Fruit fly (Drosophila melanogaster): ENCODE measurements around the gene Marf.

Gene Marf

dm6 chrX:6346926-6347367 is 18.8 kb upstream of the Marf start, which contains the start of gene CG3847 (continued):
- TF ChIP-seq CG11504 (tag; optimal IDR thresholded peaks at IDR 0.05) (peak; percentile 39), ATbp (GFP tag; optimal IDR thresholded peaks at IDR 0.05) (peak; percentile 26), CG12391 (tag; optimal IDR thresholded peaks at IDR 0.05) (peak; percentile 33), scrt (GFP tag; optimal IDR thresholded peaks at IDR 0.05) (no peak), crp (GFP tag; optimal IDR thresholded peaks at IDR 0.05) (peak in 1 of 2 experiments; percentile 54), YL-1 (GFP tag; optimal IDR thresholded peaks at IDR 0.05) (peak; percentile 89), gsb (GFP tag; IDR thresholded peaks at IDR 0.05) (no peak), sna (GFP tag; IDR thresholded peaks at IDR 0.05; ENCODE audit: partially characterized antibody) (peak; percentile 46; the same call in 1 of the 2 replicates), CG33557 (GFP tag; optimal IDR thresholded peaks at IDR 0.05) (peak; percentile 42), Vsx1 (GFP tag; optimal IDR thresholded peaks at IDR 0.05) (no peak), NK7.1 (GFP tag; optimal IDR thresholded peaks at IDR 0.05) (no peak), Kr (GFP tag; optimal IDR thresholded peaks at IDR 0.05) (no peak), az2 (GFP tag; optimal IDR thresholded peaks at IDR 0.05) (no peak), hb (GFP tag; IDR thresholded peaks at IDR 0.05; ENCODE audit: partially characterized antibody) (no peak), lmd (GFP tag; IDR thresholded peaks at IDR 0.05) (no peak), CG10979 (tag; optimal IDR thresholded peaks at IDR 0.05) (peak; percentile 22), br (optimal IDR thresholded peaks at IDR 0.05) (no peak), ap (GFP tag; IDR thresholded peaks at IDR 0.05) (no peak), CG13624 (GFP tag; optimal IDR thresholded peaks at IDR 0.05) (peak; percentile 69), h (optimal IDR thresholded peaks at IDR 0.05) (no peak), Spps (tag; optimal IDR thresholded peaks at IDR 0.05) (no peak), otp (GFP tag; IDR thresholded peaks at IDR 0.05) (0 out of 3 replicates have a peak, but pooled peaks have one; percentile 48), Taf1 (GFP tag; IDR thresholded peaks at IDR 0.05) (no peak), CG14050 (GFP tag; IDR thresholded peaks at IDR 0.05) (no peak), sr (GFP tag; IDR thresholded peaks at IDR 0.05) (no peak), CG9609 (GFP tag; optimal IDR thresholded peaks at IDR 0.05) (peak; percentile 29), insv (GFP tag; optimal IDR thresholded peaks at IDR 0.05) (peak in 1 of 2 experiments; percentile 72), jumu (GFP tag; optimal IDR thresholded peaks at IDR 0.05) (peak; percentile 67), Elba2 (GFP tag; optimal IDR thresholded peaks at IDR 0.05) (peak; percentile 64), CG10462 (GFP tag; optimal IDR thresholded peaks at IDR 0.05) (no peak), CG14710 (tag; optimal IDR thresholded peaks at IDR 0.05) (peak; percentile 92), Bteb2 (GFP tag; optimal IDR thresholded peaks at IDR 0.05) (peak; percentile 44), luna (GFP tag; optimal IDR thresholded peaks at IDR 0.05) (no peak), CG13894 (tag; optimal IDR thresholded peaks at IDR 0.05) (peak; percentile 55), Dip3 (GFP tag; optimal IDR thresholded peaks at IDR 0.05) (peak; percentile 34), CG17612 (GFP tag; IDR thresholded peaks at IDR 0.05) (no peak), Ravus (GFP tag; IDR thresholded peaks at IDR 0.05) (no peak), CG12769 (tag; optimal IDR thresholded peaks at IDR 0.05) (peak; percentile 45), gsb-n (tag; optimal IDR thresholded peaks at IDR 0.05) (peak; percentile 21), caup (GFP tag; optimal IDR thresholded peaks at IDR 0.05; ENCODE audit: severe bottlenecking) (peak; percentile 8), CG4820 (GFP tag; optimal IDR thresholded peaks at IDR 0.05) (peak; percentile 18), CG1647 (GFP tag; optimal IDR thresholded peaks at IDR 0.05) (peak; percentile 32), org-1 (GFP tag; optimal IDR thresholded peaks at IDR 0.05) (no peak), her (GFP tag; optimal IDR thresholded peaks at IDR 0.05) (peak; percentile 70), MESR4 (GFP tag; optimal IDR thresholded peaks at IDR 0.05) (peak; percentile 95), CG18764 (GFP tag; optimal IDR thresholded peaks at IDR 0.05) (no peak), CG6813 (GFP tag; optimal IDR thresholded peaks at IDR 0.05) (no peak), CG5180 (GFP tag; optimal IDR thresholded peaks at IDR 0.05) (no peak), zen (tag; optimal IDR thresholded peaks at IDR 0.05) (peak; percentile 7), wor (GFP tag; IDR thresholded peaks at IDR 0.05) (no peak), bab2 (GFP tag; optimal IDR thresholded peaks at IDR 0.05) (no peak)

All from whole organism, embryonic.